Worm (Caenorhabditis elegans) whole organism, L1 larva: ENCODE measurements around the gene Y43F8C.23.

Experiments used
- C16A3.4 ChIP-seq: fragments of 150-350 bp; optimal IDR thresholded peaks from 2 replicates; lab custom pipeline; 2014; ENCODE audit warnings: missing biosample characterization, missing genetic modification characterization
- C34B4.2 ChIP-seq: sonication (generic microtip); optimal IDR thresholded peaks from 2 replicates; lab custom pipeline; 2017; ENCODE audit warnings: mild to moderate bottlenecking, missing genetic modification characterization, missing compliant biosample characterization
- F16B12.6 ChIP-seq: fragments of 150-350 bp; optimal IDR thresholded peaks from 2 replicates; lab custom pipeline; 2014; ENCODE audit warnings: missing biosample characterization, missing genetic modification characterization
- aly-2 ChIP-seq: fragments of 150-350 bp; optimal IDR thresholded peaks from 2 replicates; lab custom pipeline; 2014; ENCODE audit warnings: missing biosample characterization, missing genetic modification characterization
- ama-1 ChIP-seq: fragments of 150-350 bp; optimal IDR thresholded peaks from 2 replicates; lab custom pipeline; 2014
- blmp-1 ChIP-seq: fragments of 150-350 bp; optimal IDR thresholded peaks from 2 replicates; lab custom pipeline; 2014; ENCODE audit warnings: missing biosample characterization, missing genetic modification characterization
- ceh-63 ChIP-seq: fragments of 200-800 bp; sonication (Bioruptor generic); optimal IDR thresholded peaks from 2 replicates; lab custom pipeline; 2018; ENCODE audit warnings: mild to moderate bottlenecking, missing genetic modification characterization, missing compliant biosample characterization
- ceh-88 ChIP-seq: fragments of 200-800 bp; sonication (Bioruptor generic); IDR thresholded peaks from 2 replicates; pipeline ENCODE4 v1.3.6; 2022; ENCODE audit warnings: missing genetic modification characterization, missing compliant biosample characterization
- ceh-90 ChIP-seq: sonication (generic microtip); optimal IDR thresholded peaks from 2 replicates; lab custom pipeline; 2016; ENCODE audit warnings: missing genetic modification characterization, missing compliant biosample characterization
- dsc-1 ChIP-seq: sonication (generic microtip); optimal IDR thresholded peaks from 2 replicates; lab custom pipeline; 2016; ENCODE audit warnings: mild to moderate bottlenecking, missing genetic modification characterization, missing compliant biosample characterization
- efl-3 ChIP-seq: fragments of 200-800 bp; sonication (Bioruptor generic); optimal IDR thresholded peaks from 2 replicates; lab custom pipeline; 2018; ENCODE audit warnings: mild to moderate bottlenecking, missing genetic modification characterization, missing compliant biosample characterization
- egl-27 ChIP-seq, 2 experiments: fragments of 150-350 bp in 1 of 2; sonication (generic microtip); optimal IDR thresholded peaks; 3 replicates each; lab custom pipeline; 2017 to 2018; ENCODE audit warnings: missing biosample characterization in 2 of 2, missing genetic modification characterization in 2 of 2, missing genetic modification reagents in 2 of 2
- grh-1 ChIP-seq: fragments of 200-800 bp; sonication (Bioruptor generic); IDR thresholded peaks from 2 replicates; pipeline ENCODE4 v1.3.6; 2022; ENCODE audit warnings: missing genetic modification reagents, missing genetic modification characterization, missing compliant biosample characterization
- hlh-17 ChIP-seq: fragments of 200-800 bp; sonication (Bioruptor generic); optimal IDR thresholded peaks from 2 replicates; lab custom pipeline; 2018; ENCODE audit warnings: missing genetic modification characterization, mild to moderate bottlenecking, missing compliant biosample characterization, moderate library complexity, borderline replicate concordance
- hlh-4 ChIP-seq: sonication (generic microtip); optimal IDR thresholded peaks from 2 replicates; lab custom pipeline; 2016; ENCODE audit warnings: mild to moderate bottlenecking, missing genetic modification characterization, missing compliant biosample characterization
- isw-1 ChIP-seq: fragments of 200-800 bp; sonication (Bioruptor generic); IDR thresholded peaks from 2 replicates; pipeline ENCODE4 v1.3.6; 2022; ENCODE audit warnings: missing genetic modification characterization, missing compliant biosample characterization
- jun-1 ChIP-seq: fragments of 150-350 bp; optimal IDR thresholded peaks from 2 replicates; lab custom pipeline; 2014; ENCODE audit warnings: missing biosample characterization, missing genetic modification reagents, missing genetic modification characterization
- lin-13 ChIP-seq: fragments of 150-350 bp; optimal IDR thresholded peaks from 2 replicates; lab custom pipeline; 2014; ENCODE audit warnings: missing biosample characterization, missing genetic modification reagents, missing genetic modification characterization
- lin-35 ChIP-seq, 2 experiments: fragments of 150-350 bp; optimal IDR thresholded peaks; 2 replicates each; lab custom pipeline; 2014; ENCODE audit warnings: missing biosample characterization in 2 of 2, missing genetic modification characterization in 2 of 2, missing genetic modification reagents in 2 of 2
- lir-3 ChIP-seq: sonication (generic microtip); optimal IDR thresholded peaks from 2 replicates; lab custom pipeline; 2016; ENCODE audit warnings: mild to moderate bottlenecking, missing genetic modification characterization, moderate library complexity, missing compliant biosample characterization; ENCODE audit not compliant: poor library complexity
- mef-2 ChIP-seq: fragments of 150-350 bp; optimal IDR thresholded peaks from 2 replicates; lab custom pipeline; 2014; ENCODE audit warnings: missing biosample characterization, missing genetic modification characterization
- nhr-19 ChIP-seq: fragments of 200-800 bp; sonication (Bioruptor generic); conservative IDR thresholded peaks from 2 replicates; pipeline ENCODE4 v1.3.6; 2022; ENCODE audit warnings: missing genetic modification characterization, missing compliant biosample characterization
- nhr-237 ChIP-seq: fragments of 150-350 bp; optimal IDR thresholded peaks from 2 replicates; lab custom pipeline; 2014; ENCODE audit warnings: missing biosample characterization, missing genetic modification characterization
- nhr-71 ChIP-seq: sonication (generic microtip); optimal IDR thresholded peaks from 2 replicates; lab custom pipeline; 2016; ENCODE audit warnings: mild to moderate bottlenecking, missing genetic modification characterization, moderate library complexity, missing compliant biosample characterization
- nhr-77 ChIP-seq: fragments of 150-350 bp; optimal IDR thresholded peaks from 2 replicates; lab custom pipeline; 2014; ENCODE audit warnings: missing biosample characterization, missing genetic modification characterization
- nhr-84 ChIP-seq: sonication (generic microtip); optimal IDR thresholded peaks from 2 replicates; lab custom pipeline; 2017; ENCODE audit warnings: missing biosample characterization, missing genetic modification characterization
- nhr-85 ChIP-seq: sonication (generic microtip); peaks from one replicate; lab custom pipeline; 2016; ENCODE audit warnings: missing genetic modification characterization, inconsistent platforms, missing compliant biosample characterization
- nhr-90 ChIP-seq: sonication (generic microtip); optimal IDR thresholded peaks from 2 replicates; lab custom pipeline; 2016; ENCODE audit warnings: mild to moderate bottlenecking, missing genetic modification characterization, missing compliant biosample characterization; ENCODE audit not compliant: poor library complexity
- pax-3 ChIP-seq: fragments of 200-800 bp; sonication (Bioruptor generic); optimal IDR thresholded peaks from 2 replicates; lab custom pipeline; 2018; ENCODE audit warnings: mild to moderate bottlenecking, missing genetic modification characterization, moderate library complexity, missing compliant biosample characterization
- pqm-1 ChIP-seq: sonication (generic microtip); optimal IDR thresholded peaks from 3 replicates; lab custom pipeline; 2017; ENCODE audit warnings: missing biosample characterization, missing genetic modification characterization
- rnt-1 ChIP-seq: sonication (generic microtip); optimal IDR thresholded peaks from 2 replicates; lab custom pipeline; 2016; ENCODE audit warnings: mild to moderate bottlenecking, missing genetic modification characterization, moderate library complexity, missing compliant biosample characterization
- sox-4 ChIP-seq: sonication (generic microtip); optimal IDR thresholded peaks from 2 replicates; lab custom pipeline; 2016; ENCODE audit warnings: missing genetic modification characterization, missing compliant biosample characterization
- sptf-1 ChIP-seq: fragments of 150-350 bp; optimal IDR thresholded peaks from 2 replicates; lab custom pipeline; 2014; ENCODE audit warnings: missing biosample characterization, missing genetic modification characterization
- unc-130 ChIP-seq: fragments of 150-350 bp; optimal IDR thresholded peaks from 2 replicates; lab custom pipeline; 2017; ENCODE audit warnings: missing biosample characterization, missing genetic modification characterization, inconsistent platforms
- unc-62 ChIP-seq: fragments of 150-350 bp; optimal IDR thresholded peaks from 2 replicates; lab custom pipeline; 2014; ENCODE audit warnings: missing biosample characterization, missing genetic modification reagents, missing genetic modification characterization
- unc-86 ChIP-seq: sonication (generic microtip); optimal IDR thresholded peaks from 2 replicates; lab custom pipeline; 2016; ENCODE audit warnings: missing genetic modification characterization, missing compliant biosample characterization
- unc-98 ChIP-seq: fragments of 200-800 bp; sonication (Bioruptor generic); IDR thresholded peaks from 2 replicates; pipeline ENCODE4 v1.3.6; 2022; ENCODE audit warnings: missing genetic modification characterization, missing compliant biosample characterization
- ztf-11 ChIP-seq, 2 experiments: sonication (generic microtip); optimal IDR thresholded peaks; 2 replicates each; lab custom pipeline; 2016 to 2017; ENCODE audit warnings: missing genetic modification characterization in 2 of 2, missing biosample characterization in 1 of 2, missing compliant biosample characterization in 1 of 2
- ztf-4 ChIP-seq: fragments of 150-350 bp; optimal IDR thresholded peaks from 2 replicates; lab custom pipeline; 2014; ENCODE audit warnings: missing biosample characterization, missing genetic modification characterization

Y43F8C.23 gene

DNA sequence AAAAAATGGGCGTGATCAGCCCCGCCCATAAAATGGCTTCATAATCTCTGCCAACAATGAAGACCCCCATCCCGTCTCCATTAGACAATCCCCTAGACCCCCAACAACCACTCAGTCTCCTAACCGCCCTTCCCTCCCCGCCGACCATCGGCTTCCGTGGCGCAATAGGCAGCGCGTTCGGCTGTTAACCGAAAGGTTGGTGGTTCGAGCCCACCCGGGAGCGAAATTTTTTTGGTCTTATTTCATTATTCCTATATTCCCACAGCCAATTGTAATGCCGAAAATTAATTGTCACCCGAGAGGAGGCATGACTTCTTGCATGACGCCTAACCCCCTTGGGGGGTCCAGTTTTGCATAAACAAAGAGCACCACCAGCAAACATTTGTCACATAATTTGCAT lies 11.3 kb upstream of the Y43F8C.23 start (continued):
- TF ChIP-seq lir-3 (tag; lab: Kevin White, UChicago): no peak
- no peak for TF ChIP-seq hlh-17 (GFP tag; lab: Kevin White, UChicago)
- TF ChIP-seq jun-1 (tag; lab: Kevin White, UChicago): no peak
- no peak for TF ChIP-seq unc-98 (GFP tag; lab: Robert Waterston, UW)
- no peak for TF ChIP-seq aly-2 (tag; lab: Kevin White, UChicago)
- TF ChIP-seq ztf-4: no peak
- TF ChIP-seq pqm-1 (tag; lab: Kevin White, UChicago): no peak
- peak; percentile 5 for TF ChIP-seq unc-130
- no peak for TF ChIP-seq pax-3 (tag; lab: Kevin White, UChicago)
- no peak for TF ChIP-seq nhr-84 (tag; lab: Kevin White, UChicago)

DNA sequence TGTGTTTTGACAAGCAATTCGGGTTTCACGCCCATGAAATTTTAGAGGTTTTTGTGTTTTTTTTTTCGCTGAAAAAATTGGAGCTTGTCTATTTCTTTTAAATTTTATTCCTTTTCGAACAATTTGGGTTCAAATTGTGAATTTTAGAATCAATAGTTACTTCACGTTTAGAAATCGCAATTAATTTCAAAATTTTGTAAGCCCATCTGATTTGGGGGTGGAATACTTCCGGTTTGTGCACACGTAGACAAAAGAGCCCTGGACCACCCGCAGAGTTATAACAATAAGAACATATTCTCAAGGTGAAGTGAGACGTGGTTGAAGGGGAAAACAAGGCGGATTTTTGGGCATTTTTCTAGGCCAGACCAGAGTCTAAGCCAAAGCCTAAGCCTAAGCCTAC lies 7.7 kb upstream of the Y43F8C.23 start, which contains the start of gene Y116F11A.6:
Gene Y116F11A.6 (plus strand): TSS at position 301 of the 400 bp plus-strand sequence.
- TF ChIP-seq dsc-1 (tag; lab: Kevin White, UChicago) (no peak), ama-1 (lab: Kevin White, UChicago) (no peak), nhr-237 (tag; lab: Kevin White, UChicago) (no peak), sox-4 (no peak), ztf-11 (tag; optimal IDR thresholded peaks at IDR 0.05; lab: Kevin White, UChicago) (no peak), nhr-71 (tag; lab: Kevin White, UChicago) (no peak), nhr-90 (tag; lab: Kevin White, UChicago) (no peak), hlh-4 (tag; lab: Kevin White, UChicago) (no peak), lin-13 (no peak), C16A3.4 (tag; lab: Kevin White, UChicago) (no peak), blmp-1 (tag; lab: Kevin White, UChicago) (no peak), ceh-63 (GFP tag; lab: Kevin White, UChicago) (no peak)

DNA sequence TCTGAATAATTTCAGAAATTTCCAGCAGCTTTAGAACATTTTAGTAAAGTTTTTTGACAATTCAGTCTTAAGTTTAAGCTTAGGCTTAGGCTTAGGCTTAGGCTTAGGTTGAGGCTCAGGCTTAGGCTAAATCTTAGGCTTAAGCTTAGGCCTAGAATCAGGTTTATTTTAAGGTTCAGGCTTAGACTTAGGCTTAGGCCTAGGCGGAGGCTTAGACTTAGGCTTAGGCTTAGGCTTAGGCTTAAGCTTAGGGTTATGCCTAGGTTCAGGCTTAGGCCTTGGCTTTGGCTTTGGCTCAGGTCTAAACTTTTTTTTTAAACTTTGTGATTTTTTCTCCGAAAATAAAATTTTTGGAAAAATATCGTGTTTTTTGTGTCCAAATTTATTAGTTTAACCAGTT lies 7.1 kb upstream of the Y43F8C.23 start:
- TF ChIP-seq ceh-88 (no peak), unc-86 (no peak), grh-1 (no peak), dsc-1 (tag; lab: Kevin White, UChicago) (no peak), lir-3 (tag; lab: Kevin White, UChicago) (no peak), C16A3.4 (tag; lab: Kevin White, UChicago) (no peak), rnt-1 (tag; lab: Kevin White, UChicago) (no peak), nhr-77 (tag; lab: Kevin White, UChicago) (no peak), nhr-85 (no peak), egl-27 (tag; optimal IDR thresholded peaks at IDR 0.05; lab: Kevin White, UChicago) (no peak), lin-35 (GFP tag; optimal IDR thresholded peaks at IDR 0.05; lab: Kevin White, UChicago) (no peak), efl-3 (GFP tag; lab: Kevin White, UChicago) (no peak), F16B12.6 (tag; lab: Kevin White, UChicago) (no peak)

DNA sequence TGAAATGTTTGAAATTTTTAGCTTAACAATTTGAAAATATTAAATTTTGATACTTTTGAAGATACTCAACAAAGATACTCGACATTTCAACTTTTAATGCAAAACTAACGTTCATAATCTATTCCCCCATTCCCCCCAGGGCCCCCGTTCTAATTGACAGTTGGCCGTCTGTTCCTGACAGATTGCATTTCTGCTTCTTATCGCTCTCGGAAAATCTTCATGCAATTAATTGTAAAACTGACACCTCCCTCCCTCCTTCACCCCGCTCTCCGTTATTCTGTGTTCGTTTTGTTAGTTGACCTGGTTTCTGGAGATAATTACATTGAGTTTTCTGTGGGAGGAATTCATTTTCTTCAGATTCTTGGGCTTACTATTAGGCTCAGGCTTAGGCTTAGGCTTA lies 6.4 kb upstream of the Y43F8C.23 start:
- TF ChIP-seq nhr-19 (GFP tag; lab: Robert Waterston, UW) (no peak), ceh-90 (tag; lab: Kevin White, UChicago) (no peak), C34B4.2 (tag; lab: Kevin White, UChicago) (no peak)
- TF ChIP-seq, all 84 proteins: peak for 0

DNA sequence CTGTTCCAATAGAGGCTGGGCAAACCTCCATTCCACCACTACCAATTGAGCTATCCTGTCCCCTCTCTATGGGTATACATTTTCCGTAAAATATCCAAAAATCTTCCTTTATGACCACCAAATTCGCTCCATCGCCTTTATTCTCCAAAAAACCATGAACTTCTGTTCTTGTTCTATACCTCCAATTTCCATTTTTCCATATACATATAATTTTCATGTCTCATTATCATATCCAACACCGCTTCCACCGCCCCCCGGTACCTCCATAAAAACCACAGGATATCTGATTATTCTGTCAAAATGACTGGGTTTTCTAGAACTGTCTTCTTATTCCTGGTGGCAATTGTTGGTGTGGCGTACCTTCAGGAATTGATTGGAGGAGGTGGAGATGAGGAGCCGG lies 4.3 kb upstream of the Y43F8C.23 start, which contains the start of gene Y43F8C.17:
Gene Y43F8C.17 (plus strand): TSS at position 301 of the 400 bp plus-strand sequence.
- TF ChIP-seq nhr-85 (no peak), mef-2 (no peak), sptf-1 (tag; lab: Kevin White, UChicago) (no peak), nhr-77 (tag; lab: Kevin White, UChicago) (no peak), C16A3.4 (tag; lab: Kevin White, UChicago) (no peak), isw-1 (GFP tag; lab: Robert Waterston, UW) (no peak), unc-62 (no peak), lir-3 (tag; lab: Kevin White, UChicago) (no peak)
- TF ChIP-seq, all 84 proteins: peak for 0
